Worm (Caenorhabditis elegans): Measurements from ENCODE around the gene T19D7.5.

DNA sequence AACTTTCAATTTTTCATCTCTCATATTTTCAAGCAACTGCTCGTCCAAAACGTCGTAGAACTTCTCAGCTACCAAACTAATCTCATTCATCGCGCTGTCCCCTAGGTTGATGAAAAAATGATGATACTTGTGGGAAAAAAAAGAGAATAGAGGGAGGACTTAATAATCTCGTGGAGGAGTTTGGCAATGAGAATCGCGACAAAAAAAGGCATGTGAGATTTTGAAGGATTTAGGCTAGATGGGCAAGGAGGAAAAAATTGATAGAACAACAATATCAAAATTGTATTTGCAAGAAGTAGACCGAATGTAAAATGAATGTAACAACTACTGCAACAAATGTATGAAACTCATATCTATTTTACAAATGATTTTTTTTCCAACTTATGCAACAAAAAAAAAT, 16.7 kb upstream of the T19D7.5 start, which contains the start of gene Y9C12A.1:
- TF ChIP-seq flt-1 (GFP tag; IDR thresholded peaks at IDR 0.05) = no peak
- TF ChIP-seq hmbx-1 (tag; optimal IDR thresholded peaks at IDR 0.05) = no peak
- TF ChIP-seq ets-7 (tag; optimal IDR thresholded peaks at IDR 0.05) = no peak
- no peak for TF ChIP-seq B0310.2 (tag; optimal IDR thresholded peaks at IDR 0.05)
- no peak for TF ChIP-seq ama-1 (optimal IDR thresholded peaks at IDR 0.05)
- TF ChIP-seq hmg-4 (GFP tag; optimal IDR thresholded peaks at IDR 0.05) = no peak
- TF ChIP-seq scrt-1 (GFP tag; IDR thresholded peaks at IDR 0.05) = no peak
- no peak for TF ChIP-seq tbx-37 (GFP tag; conservative IDR thresholded peaks at IDR 0.05)
- TF ChIP-seq ceh-13 (GFP tag; optimal IDR thresholded peaks at IDR 0.05) = no peak
- TF ChIP-seq sea-1 (GFP tag; conservative IDR thresholded peaks at IDR 0.05) = no peak
- TF ChIP-seq tra-4 (tag; optimal IDR thresholded peaks at IDR 0.05) = no peak
- TF ChIP-seq pes-1 (GFP tag; IDR thresholded peaks at IDR 0.05) = no peak

Measured in whole organism, early embryonic.